Fruit fly (Drosophila melanogaster): ENCODE results near the gene TTLL3B.

Gene TTLL3B

DNA sequence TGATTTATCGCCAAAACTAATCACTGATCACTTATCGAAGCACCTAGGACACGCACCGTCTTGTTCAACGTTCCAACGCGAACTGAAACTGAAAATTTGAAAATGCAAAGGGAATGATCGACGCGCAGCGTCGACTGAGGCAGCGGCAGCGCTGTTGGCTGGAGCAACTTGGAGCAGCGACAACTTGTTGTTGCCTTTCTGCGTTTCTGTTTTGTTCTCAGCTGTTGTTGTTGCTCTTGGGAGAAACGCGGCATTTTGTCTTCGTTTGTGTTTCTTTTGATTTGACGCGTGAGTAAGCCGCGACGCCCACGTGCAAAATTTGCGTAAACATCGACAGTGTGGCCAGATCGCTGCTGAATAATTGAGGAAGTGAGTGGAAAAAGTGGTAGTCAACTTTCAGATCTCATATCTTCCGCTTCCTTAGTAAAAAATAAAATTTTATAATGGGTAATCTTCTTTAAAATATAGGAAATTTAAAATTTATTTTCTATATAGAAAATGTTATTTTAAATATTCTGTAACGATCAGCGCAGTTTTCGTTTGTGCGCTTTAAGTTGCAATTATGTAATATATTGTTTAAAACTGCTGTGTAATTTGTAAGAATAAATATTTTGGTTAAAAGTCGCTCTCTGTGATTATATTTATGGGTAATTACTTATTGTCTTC is 23.5 kb upstream of the TTLL3B start, which contains the start of gene Tsp:
Tsp (minus strand) TSS at position 90 of the 666 bp plus-strand sequence.
- no peak for TF ChIP-seq eg (GFP tag; IDR thresholded peaks at IDR 0.05)
- TF ChIP-seq lz (GFP tag; optimal IDR thresholded peaks at IDR 0.05): no peak
- TF ChIP-seq acj6 (GFP tag; optimal IDR thresholded peaks at IDR 0.05): peak; percentile 28
- no peak for TF ChIP-seq Blimp-1 (GFP tag; optimal IDR thresholded peaks at IDR 0.05)
- no peak for TF ChIP-seq Eip93F (GFP tag; optimal IDR thresholded peaks at IDR 0.05)
- TF ChIP-seq CG6808 (GFP tag; optimal IDR thresholded peaks at IDR 0.05): peak; percentile 4
- TF ChIP-seq svp (GFP tag): peak; percentile 64
- peak; percentile 13; the same call in 1 of the 3 replicates for TF ChIP-seq CG8119 (GFP tag; IDR thresholded peaks at IDR 0.05)
- peak; percentile 71 for TF ChIP-seq Eip78C (GFP tag)
- TF ChIP-seq Eip75B (GFP tag; optimal IDR thresholded peaks at IDR 0.05): no peak
- no peak for TF ChIP-seq fd85E (GFP tag; optimal IDR thresholded peaks at IDR 0.05)
- TF ChIP-seq CG10669 (GFP tag; optimal IDR thresholded peaks at IDR 0.05): no peak
- no peak for TF ChIP-seq CG31627 (GFP tag; optimal IDR thresholded peaks at IDR 0.05)
- no peak for TF ChIP-seq dsx (GFP tag; optimal IDR thresholded peaks at IDR 0.05; ENCODE audit: poor library complexity, severe bottlenecking)
- TF ChIP-seq CG32006 (GFP tag; optimal IDR thresholded peaks at IDR 0.05): no peak
- TF ChIP-seq CG6163 (GFP tag; IDR thresholded peaks at IDR 0.05): peak; percentile 56
- TF ChIP-seq ss (GFP tag; optimal IDR thresholded peaks at IDR 0.05): peak; percentile 5 to 41
- no peak for TF ChIP-seq CG8632 (GFP tag; optimal IDR thresholded peaks at IDR 0.05)
- no peak for TF ChIP-seq dac (GFP tag; optimal IDR thresholded peaks at IDR 0.05)
- TF ChIP-seq pdm3 (GFP tag; optimal IDR thresholded peaks at IDR 0.05): no peak
- no peak for TF ChIP-seq topi (GFP tag; optimal IDR thresholded peaks at IDR 0.05)
- TF ChIP-seq Hr4 (GFP tag; optimal IDR thresholded peaks at IDR 0.05): no peak
- peak; percentile 12 for TF ChIP-seq achi (GFP tag; optimal IDR thresholded peaks at IDR 0.05)
- TF ChIP-seq Hr39 (GFP tag; optimal IDR thresholded peaks at IDR 0.05): no peak
- TF ChIP-seq spab (GFP tag; optimal IDR thresholded peaks at IDR 0.05): no peak
- TF ChIP-seq cyc (GFP tag; optimal IDR thresholded peaks at IDR 0.05): no peak
- peak; percentile 21 for TF ChIP-seq esn (GFP tag; optimal IDR thresholded peaks at IDR 0.05)
- no peak for TF ChIP-seq CG8319 (GFP tag; optimal IDR thresholded peaks at IDR 0.05)
- no peak for TF ChIP-seq CG6276 (GFP tag; optimal IDR thresholded peaks at IDR 0.05)
- no peak for TF ChIP-seq CG11294 (GFP tag; IDR thresholded peaks at IDR 0.05)
- TF ChIP-seq Hr38 (GFP tag; optimal IDR thresholded peaks at IDR 0.05): no peak
- peak; percentile 7 for TF ChIP-seq CG34406 (GFP tag; optimal IDR thresholded peaks at IDR 0.05)
- TF ChIP-seq salr (GFP tag; optimal IDR thresholded peaks at IDR 0.05): no peak
- peak; percentile 27 for TF ChIP-seq Met (GFP tag; optimal IDR thresholded peaks at IDR 0.05)
- no peak for TF ChIP-seq CG11762 (GFP tag; optimal IDR thresholded peaks at IDR 0.05; ENCODE audit: insufficient read depth)
- TF ChIP-seq Ets21C (GFP tag; optimal IDR thresholded peaks at IDR 0.05): no peak
- no peak for TF ChIP-seq Sox102F (GFP tag; optimal IDR thresholded peaks at IDR 0.05)
- TF ChIP-seq OdsH (GFP tag; optimal IDR thresholded peaks at IDR 0.05): no peak
- no peak for TF ChIP-seq CG6854 (GFP tag; optimal IDR thresholded peaks at IDR 0.05)
- TF ChIP-seq CG11902 (GFP tag; optimal IDR thresholded peaks at IDR 0.05): no peak
- TF ChIP-seq CG15336 (GFP tag; IDR thresholded peaks at IDR 0.05): peak; percentile 19; the same call in 1 of the 2 replicates
- no peak for TF ChIP-seq Gug (GFP tag; IDR thresholded peaks at IDR 0.05)
- peak; percentile 36 for TF ChIP-seq CG1621 (tag; optimal IDR thresholded peaks at IDR 0.05)
- TF ChIP-seq CG7368 (GFP tag; optimal IDR thresholded peaks at IDR 0.05): no peak
- TF ChIP-seq CG3919 (GFP tag; optimal IDR thresholded peaks at IDR 0.05): peak; percentile 17
- no peak for TF ChIP-seq Ets96B (tag; optimal IDR thresholded peaks at IDR 0.05)
- peak; percentile 23 for TF ChIP-seq fkh (GFP tag; optimal IDR thresholded peaks at IDR 0.05)
- no peak for TF ChIP-seq CG6792 (GFP tag; optimal IDR thresholded peaks at IDR 0.05)
- TF ChIP-seq vri (GFP tag; optimal IDR thresholded peaks at IDR 0.05): no peak
- TF ChIP-seq CG10631 (GFP tag; optimal IDR thresholded peaks at IDR 0.05): no peak
- TF ChIP-seq CG4318 (GFP tag; optimal IDR thresholded peaks at IDR 0.05): no peak
- peak; percentile 7 for TF ChIP-seq CG9139 (GFP tag; optimal IDR thresholded peaks at IDR 0.05)

Data from whole organism, prepupa.